Worm (Caenorhabditis elegans) whole organism, L4/young adult: ENCODE measurements around the gene ubc-15.

Source experiments
- W03F9.2 ChIP-seq: fragments of 150-350 bp; optimal IDR thresholded peaks from 2 replicates; lab custom pipeline; 2014; ENCODE audit warnings: missing biosample characterization, missing genetic modification characterization
- dao-5 ChIP-seq: sonication (generic microtip); optimal IDR thresholded peaks from 2 replicates; lab custom pipeline; 2016; ENCODE audit warnings: missing genotype, missing genetic modification characterization, moderate library complexity, missing compliant biosample characterization
- him-1 ChIP-seq: sonication (generic microtip); optimal IDR thresholded peaks from 2 replicates; lab custom pipeline; 2016; ENCODE audit warnings: missing genotype, missing genetic modification reagents, missing genetic modification characterization, missing compliant biosample characterization

ce11 chrII:2858851-2859250, 54.6 kb downstream of the ubc-15 start:
- TF ChIP-seq him-1, result no peak
- TF ChIP-seq W03F9.2 (tag; lab: Kevin White, UChicago), result no peak
- no peak for TF ChIP-seq dao-5 (tag; lab: Kevin White, UChicago)
